Worm (Caenorhabditis elegans) whole organism, mixed stage, embryonic: ENCODE results near the gene C54E4.5.

Source experiments
- blmp-1 ChIP-seq: fragments of 150-350 bp; optimal IDR thresholded peaks from 2 replicates; lab custom pipeline; 2014; ENCODE audit warnings: missing biosample characterization, missing genetic modification characterization
- ces-1 ChIP-seq: fragments of 150-350 bp; optimal IDR thresholded peaks from 2 replicates; lab custom pipeline; 2014; ENCODE audit warnings: missing biosample characterization, missing genetic modification reagents, missing genetic modification characterization
- elt-1 ChIP-seq: sonication (generic microtip); optimal IDR thresholded peaks from 2 replicates; lab custom pipeline; 2017; ENCODE audit warnings: missing genetic modification characterization, mild to moderate bottlenecking, missing compliant biosample characterization, antibody characterized with exemption, moderate library complexity, borderline replicate concordance; ENCODE audit not compliant: insufficient read depth
- elt-3 ChIP-seq: fragments of 150-350 bp; optimal IDR thresholded peaks from 2 replicates; lab custom pipeline; 2014; ENCODE audit warnings: missing biosample characterization, missing genetic modification characterization
- lin-13 ChIP-seq: fragments of 150-350 bp; optimal IDR thresholded peaks from 2 replicates; lab custom pipeline; 2014; ENCODE audit warnings: missing biosample characterization, missing genetic modification characterization
- nhr-12 ChIP-seq: fragments of 150-350 bp; optimal IDR thresholded peaks from 2 replicates; lab custom pipeline; 2014; ENCODE audit warnings: missing biosample characterization, missing genetic modification characterization
- nhr-2 ChIP-seq: fragments of 150-350 bp; optimal IDR thresholded peaks from 2 replicates; lab custom pipeline; 2014; ENCODE audit warnings: missing biosample characterization, missing genetic modification characterization
- nhr-237 ChIP-seq: fragments of 150-350 bp; optimal IDR thresholded peaks from 2 replicates; lab custom pipeline; 2014; ENCODE audit warnings: missing biosample characterization, missing genetic modification characterization
- snpc-4 ChIP-seq: fragments of 150-350 bp; optimal IDR thresholded peaks from 2 replicates; lab custom pipeline; 2014; ENCODE audit warnings: missing biosample characterization, missing genetic modification characterization
- unc-62 ChIP-seq: fragments of 150-350 bp; optimal IDR thresholded peaks from 2 replicates; lab custom pipeline; 2014; ENCODE audit warnings: missing biosample characterization, missing genetic modification reagents, missing genetic modification characterization
- ztf-11 ChIP-seq: fragments of 150-350 bp; optimal IDR thresholded peaks from 2 replicates; lab custom pipeline; 2014; ENCODE audit warnings: missing biosample characterization, missing genetic modification characterization

- no peak for TF ChIP-seq unc-62
- TF ChIP-seq ztf-11 (tag; lab: Kevin White, UChicago): no peak
- no peak for TF ChIP-seq snpc-4 (tag; lab: Kevin White, UChicago)
- TF ChIP-seq nhr-12 (tag; lab: Kevin White, UChicago): no peak
- TF ChIP-seq nhr-237 (tag; lab: Kevin White, UChicago): no peak
- no peak for TF ChIP-seq elt-3 (tag; lab: Kevin White, UChicago)
- TF ChIP-seq lin-13 (tag; lab: Kevin White, UChicago): no peak
- no peak for TF ChIP-seq ces-1
- no peak for TF ChIP-seq blmp-1 (tag; lab: Kevin White, UChicago)
- TF ChIP-seq elt-1: no peak
- no peak for TF ChIP-seq nhr-2 (tag; lab: Kevin White, UChicago)
These were observed 43.9 kb upstream of the C54E4.5 start for ce11 chrIV:2193037-2193436.
